Worm (Caenorhabditis elegans) whole organism, L3 larva: ENCODE results near the gene fbxc-20.
A peak's percentile ranks its signal among the peaks of the same experiment; 100 is the strongest.

Experiments
- R02D3.7 ChIP-seq: fragments of 150-350 bp; optimal IDR thresholded peaks from 2 replicates; lab custom pipeline; 2014; ENCODE audit warnings: missing biosample characterization, missing genetic modification characterization
- ZK546.5 ChIP-seq: sonication (generic microtip); optimal IDR thresholded peaks from 2 replicates; lab custom pipeline; 2017; ENCODE audit warnings: missing biosample characterization, missing genetic modification characterization
- ceh-16 ChIP-seq: sonication (generic microtip); optimal IDR thresholded peaks from 2 replicates; lab custom pipeline; 2017; ENCODE audit warnings: missing biosample characterization, missing genetic modification characterization
- ceh-28 ChIP-seq: fragments of 150-350 bp; optimal IDR thresholded peaks from 2 replicates; lab custom pipeline; 2014; ENCODE audit warnings: missing biosample characterization, missing genetic modification reagents, missing genetic modification characterization
- egl-27 ChIP-seq: sonication (generic microtip); optimal IDR thresholded peaks from 4 replicates; lab custom pipeline; 2017; ENCODE audit warnings: missing biosample characterization, missing genetic modification reagents, missing genetic modification characterization
- egl-5 ChIP-seq: fragments of 150-350 bp; optimal IDR thresholded peaks from 2 replicates; lab custom pipeline; 2017; ENCODE audit warnings: missing biosample characterization, missing genetic modification reagents, missing genetic modification characterization, inconsistent platforms
- elt-1 ChIP-seq: fragments of 150-350 bp; optimal IDR thresholded peaks from 2 replicates; lab custom pipeline; 2014; ENCODE audit warnings: missing biosample characterization, missing genetic modification characterization
- elt-2 ChIP-seq: sonication (generic microtip); optimal IDR thresholded peaks from 2 replicates; lab custom pipeline; 2016; ENCODE audit warnings: missing genetic modification reagents, mild to moderate bottlenecking, missing genetic modification characterization, missing compliant biosample characterization
- elt-3 ChIP-seq, 3 experiments: fragments of 150-350 bp in 1 of 3; sonication (generic microtip) in 2 of 3; optimal IDR thresholded peaks; 2 replicates in 2 of 3; 4 replicates in 1 of 3; lab custom pipeline; 2014 to 2017; ENCODE audit warnings: missing biosample characterization in 3 of 3, missing genetic modification characterization in 3 of 3
- eor-1 ChIP-seq, 2 experiments: fragments of 150-350 bp; optimal IDR thresholded peaks; 2 replicates each; lab custom pipeline; 2014 to 2018; ENCODE audit warnings: missing biosample characterization in 2 of 2, missing genetic modification characterization in 2 of 2
- fkh-2 ChIP-seq: fragments of 150-350 bp; optimal IDR thresholded peaks from 2 replicates; lab custom pipeline; 2014; ENCODE audit warnings: missing biosample characterization, missing genetic modification reagents, missing genetic modification characterization
- fos-1 ChIP-seq: fragments of 150-350 bp; optimal IDR thresholded peaks from 2 replicates; lab custom pipeline; 2014; ENCODE audit warnings: missing biosample characterization, missing genetic modification characterization
- hmg-11 ChIP-seq: sonication (generic microtip); optimal IDR thresholded peaks from 2 replicates; lab custom pipeline; 2016; ENCODE audit warnings: missing genetic modification characterization, missing compliant biosample characterization
- jun-1 ChIP-seq: fragments of 150-350 bp; optimal IDR thresholded peaks from 2 replicates; lab custom pipeline; 2014; ENCODE audit warnings: missing biosample characterization, missing genetic modification reagents, missing genetic modification characterization
- lin-39 ChIP-seq: fragments of 150-350 bp; optimal IDR thresholded peaks from 2 replicates; lab custom pipeline; 2018; ENCODE audit warnings: missing biosample characterization, missing genetic modification reagents, missing genetic modification characterization
- lsy-12 ChIP-seq: sonication (generic microtip); optimal IDR thresholded peaks from 2 replicates; lab custom pipeline; 2016; ENCODE audit warnings: mild to moderate bottlenecking, missing genetic modification characterization, missing compliant biosample characterization
- nfya-1 ChIP-seq: sonication (generic microtip); optimal IDR thresholded peaks from 2 replicates; lab custom pipeline; 2017; ENCODE audit warnings: missing genetic modification characterization, mild to moderate bottlenecking, missing compliant biosample characterization, antibody characterized with exemption, moderate library complexity; ENCODE audit not compliant: insufficient read depth
- nhr-23 ChIP-seq: fragments of 150-350 bp; optimal IDR thresholded peaks from 2 replicates; lab custom pipeline; 2014; ENCODE audit warnings: missing biosample characterization, missing genetic modification reagents, missing genetic modification characterization
- nhr-237 ChIP-seq: fragments of 150-350 bp; optimal IDR thresholded peaks from 2 replicates; lab custom pipeline; 2014; ENCODE audit warnings: missing biosample characterization, missing genetic modification characterization
- nhr-25 ChIP-seq: sonication (generic microtip); optimal IDR thresholded peaks from 2 replicates; lab custom pipeline; 2017; ENCODE audit warnings: missing biosample characterization, missing genetic modification characterization
- nhr-28 ChIP-seq: fragments of 150-350 bp; optimal IDR thresholded peaks from 2 replicates; lab custom pipeline; 2014; ENCODE audit warnings: missing biosample characterization, missing genetic modification characterization
- nhr-43 ChIP-seq: sonication (generic microtip); optimal IDR thresholded peaks from 2 replicates; lab custom pipeline; 2016; ENCODE audit warnings: mild to moderate bottlenecking, missing genetic modification characterization, missing compliant biosample characterization; ENCODE audit not compliant: poor library complexity, severe bottlenecking
- nhr-76 ChIP-seq: fragments of 150-350 bp; sonication (generic microtip); optimal IDR thresholded peaks from 5 replicates; lab custom pipeline; 2014; ENCODE audit warnings: missing biosample characterization, missing genetic modification characterization
- nhr-77 ChIP-seq: fragments of 150-350 bp; optimal IDR thresholded peaks from 2 replicates; lab custom pipeline; 2014; ENCODE audit warnings: missing biosample characterization, missing genetic modification characterization
- pha-4 ChIP-seq: fragments of 150-350 bp; optimal IDR thresholded peaks from 2 replicates; lab custom pipeline; 2014; ENCODE audit warnings: missing biosample characterization, missing genetic modification reagents, missing genetic modification characterization
- pqm-1 ChIP-seq: fragments of 150-350 bp; optimal IDR thresholded peaks from 2 replicates; lab custom pipeline; 2017; ENCODE audit warnings: missing biosample characterization, missing genetic modification characterization, inconsistent platforms
- sea-2 ChIP-seq: fragments of 150-350 bp; sonication (generic microtip); optimal IDR thresholded peaks from 4 replicates; lab custom pipeline; 2014; ENCODE audit warnings: missing biosample characterization, missing genetic modification reagents, missing genetic modification characterization
- skn-1 ChIP-seq: fragments of 150-350 bp; optimal IDR thresholded peaks from 2 replicates; lab custom pipeline; 2014; ENCODE audit warnings: missing biosample characterization, missing genetic modification characterization
- snpc-4 ChIP-seq: fragments of 150-350 bp; optimal IDR thresholded peaks from 2 replicates; lab custom pipeline; 2014; ENCODE audit warnings: missing biosample characterization, missing genetic modification characterization
- tbx-2 ChIP-seq: sonication (generic microtip); optimal IDR thresholded peaks from 2 replicates; lab custom pipeline; 2016; ENCODE audit warnings: mild to moderate bottlenecking, missing genetic modification characterization, missing compliant biosample characterization
- unc-39 ChIP-seq: sonication (generic microtip); optimal IDR thresholded peaks from 4 replicates; lab custom pipeline; 2017; ENCODE audit warnings: missing biosample characterization, missing genetic modification characterization
- unc-62 ChIP-seq: fragments of 150-350 bp; sonication (generic microtip); optimal IDR thresholded peaks from 4 replicates; lab custom pipeline; 2014; ENCODE audit warnings: missing biosample characterization, missing genetic modification reagents, missing genetic modification characterization
- ztf-4 ChIP-seq: fragments of 150-350 bp; optimal IDR thresholded peaks from 2 replicates; lab custom pipeline; 2014; ENCODE audit warnings: missing biosample characterization, missing genetic modification characterization

Gene fbxc-20

ce11 chrII:2422427-2422826, 3.5 kb downstream of the fbxc-20 start:
- TF ChIP-seq eor-1 (tag; optimal IDR thresholded peaks at IDR 0.05; lab: Kevin White, UChicago): no peak
- TF ChIP-seq elt-2 (tag; lab: Kevin White, UChicago): peak; percentile 6

DNA sequence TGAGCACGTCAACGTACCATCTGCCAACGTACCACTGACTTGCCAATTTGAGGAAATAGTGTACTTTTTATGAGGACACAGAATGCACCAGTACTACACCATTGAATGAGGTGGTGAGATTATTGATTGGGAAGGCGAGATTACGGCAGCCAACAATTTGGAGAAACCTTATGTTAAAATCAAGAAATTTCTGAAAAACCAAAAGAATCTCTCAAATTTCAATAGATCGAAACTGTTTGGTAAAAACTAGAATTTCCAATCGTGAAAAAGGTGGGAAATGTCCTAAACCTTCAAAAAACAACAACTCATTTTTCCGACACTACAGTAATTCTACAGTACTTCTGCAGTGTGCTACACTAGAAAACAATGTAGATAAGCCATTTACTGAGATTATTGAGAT, 13.0 kb downstream of the fbxc-20 start, which contains the start of gene ceh-86:
Gene ceh-86, minus strand, starts transcription at position 101 of the 400 bp plus-strand sequence.
- TF ChIP-seq snpc-4 (no peak), egl-5 (tag; lab: Kevin White, UChicago) (no peak), fos-1 (no peak), elt-3 (tag; optimal IDR thresholded peaks at IDR 0.05; lab: Kevin White, UChicago) (no peak), R02D3.7 (tag; lab: Kevin White, UChicago) (no peak), pha-4 (no peak), ceh-16 (tag; lab: Kevin White, UChicago) (no peak)

DNA sequence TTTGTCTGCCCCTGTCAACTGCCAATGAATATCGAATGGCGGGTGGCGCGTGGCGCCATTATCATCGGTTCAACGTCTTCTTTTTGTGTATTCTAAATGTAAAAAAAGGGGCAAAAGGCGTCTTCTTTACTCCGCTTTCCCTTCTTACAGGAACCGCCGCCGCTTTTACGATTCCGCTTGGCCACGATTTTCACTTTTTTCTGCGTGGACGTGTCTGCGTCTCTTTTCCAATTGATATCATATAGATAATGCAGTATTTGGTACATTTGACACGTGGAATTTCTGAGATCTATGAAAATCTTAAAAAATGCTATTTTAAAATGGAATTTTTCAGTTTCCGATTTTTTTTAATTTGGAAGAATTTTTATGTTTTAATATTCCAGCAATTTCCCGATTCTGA, 16.6 kb downstream of the fbxc-20 start:
- TF ChIP-seq unc-62 (no peak), elt-3 (tag; optimal IDR thresholded peaks at IDR 0.05; lab: Kevin White, UChicago) (peak in 1 of 3 experiments; percentile 34)

DNA sequence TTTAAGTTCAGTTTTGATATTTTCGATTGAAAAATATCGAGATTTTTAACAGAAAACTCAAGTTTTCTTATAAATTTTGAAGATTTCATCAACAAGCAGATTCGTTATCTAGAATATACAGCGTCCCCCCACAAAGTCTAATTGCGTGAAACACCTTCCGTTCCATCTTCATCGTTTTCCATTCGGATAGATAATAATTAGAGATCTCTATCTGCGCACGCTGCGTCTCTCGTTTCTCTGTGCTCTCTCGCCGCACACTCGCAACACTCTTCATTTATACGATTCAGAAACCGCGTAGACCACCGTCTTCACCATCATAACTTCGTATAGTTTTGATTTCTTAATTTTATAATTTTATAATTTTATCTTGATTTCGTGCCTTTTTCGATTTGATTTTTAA, 17.8 kb downstream of the fbxc-20 start:
- TF ChIP-seq snpc-4 (no peak), nhr-77 (no peak), nhr-43 (tag; lab: Kevin White, UChicago) (no peak), nhr-25 (tag; lab: Kevin White, UChicago) (peak; percentile 1), nfya-1 (tag; lab: Kevin White, UChicago) (no peak), elt-1 (tag; lab: Kevin White, UChicago) (peak; percentile 85), nhr-76 (tag; lab: Kevin White, UChicago) (no peak), lin-39 (no peak), fkh-2 (tag; lab: Kevin White, UChicago) (no peak), nhr-237 (tag; lab: Kevin White, UChicago) (no peak), skn-1 (no peak), lsy-12 (no peak), egl-27 (tag; lab: Kevin White, UChicago) (no peak), tbx-2 (tag; lab: Kevin White, UChicago) (no peak), nhr-23 (peak; percentile 3), ceh-16 (tag; lab: Kevin White, UChicago) (peak; percentile 55)

ce11 chrII:2438180-2438579, 19.2 kb downstream of the fbxc-20 start:
- TF ChIP-seq nhr-25 (tag; lab: Kevin White, UChicago): no peak
- TF ChIP-seq nhr-237 (tag; lab: Kevin White, UChicago): no peak
- TF ChIP-seq pqm-1 (tag; lab: Kevin White, UChicago): peak; percentile 34
- peak; percentile 75 for TF ChIP-seq elt-2 (tag; lab: Kevin White, UChicago)
- TF ChIP-seq ceh-28 (tag; lab: Kevin White, UChicago): no peak
- no peak for TF ChIP-seq unc-39 (tag; lab: Kevin White, UChicago)
- TF ChIP-seq ZK546.5 (tag; lab: Kevin White, UChicago): no peak
- TF ChIP-seq jun-1 (tag; lab: Kevin White, UChicago): no peak
- TF ChIP-seq ztf-4 (tag; lab: Kevin White, UChicago): no peak
- no peak for TF ChIP-seq fos-1
- TF ChIP-seq nhr-28 (tag; lab: Kevin White, UChicago): no peak
- no peak for TF ChIP-seq egl-27 (tag; lab: Kevin White, UChicago)
- TF ChIP-seq sea-2 (GFP tag; lab: Kevin White, UChicago): no peak
- no peak for TF ChIP-seq R02D3.7 (tag; lab: Kevin White, UChicago)

DNA sequence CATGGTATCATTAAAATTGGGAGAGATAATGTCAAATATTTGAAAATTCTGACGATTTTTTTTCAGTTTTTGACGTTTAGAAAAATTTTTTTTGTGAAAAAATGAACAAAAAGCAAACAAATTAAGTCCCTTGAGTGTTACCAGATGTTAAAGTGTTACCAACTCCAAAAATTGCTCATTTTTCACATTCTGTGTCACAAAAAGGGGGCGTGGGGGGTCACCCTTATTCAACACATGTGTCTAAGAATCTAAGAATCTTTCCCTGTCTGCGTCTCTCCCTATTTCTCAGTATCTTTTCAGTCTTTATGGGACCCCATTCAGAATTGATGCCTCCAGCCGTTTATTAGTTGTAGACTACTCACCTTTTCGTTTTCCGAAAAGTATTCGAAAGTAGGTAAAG, 20.0 kb downstream of the fbxc-20 start:
- TF ChIP-seq nhr-77 (no peak), hmg-11 (tag; lab: Kevin White, UChicago) (no peak), unc-39 (tag; lab: Kevin White, UChicago) (no peak)
- TF ChIP-seq, all 47 proteins: peak for 0
